Worm (Caenorhabditis elegans): Measurements from ENCODE around the gene Y37D8A.3.

ce11 chrIII:12779676-12780337, 49.4 kb upstream of the Y37D8A.3 start, which contains the start of gene gab-1:
- TF ChIP-seq tab-1 (GFP tag; IDR thresholded peaks at IDR 0.05) = no peak
- TF ChIP-seq T22C8.4 (GFP tag; IDR thresholded peaks at IDR 0.05) = no peak
- TF ChIP-seq med-1 (GFP tag; optimal IDR thresholded peaks at IDR 0.05; ENCODE audit: insufficient read depth) = no peak
- TF ChIP-seq cog-1 (tag; optimal IDR thresholded peaks at IDR 0.05) = no peak

Measured in whole organism, midembryonic.